Worm (Caenorhabditis elegans): ENCODE measurements around the gene rpl-29.

The rpl-29 gene

DNA sequence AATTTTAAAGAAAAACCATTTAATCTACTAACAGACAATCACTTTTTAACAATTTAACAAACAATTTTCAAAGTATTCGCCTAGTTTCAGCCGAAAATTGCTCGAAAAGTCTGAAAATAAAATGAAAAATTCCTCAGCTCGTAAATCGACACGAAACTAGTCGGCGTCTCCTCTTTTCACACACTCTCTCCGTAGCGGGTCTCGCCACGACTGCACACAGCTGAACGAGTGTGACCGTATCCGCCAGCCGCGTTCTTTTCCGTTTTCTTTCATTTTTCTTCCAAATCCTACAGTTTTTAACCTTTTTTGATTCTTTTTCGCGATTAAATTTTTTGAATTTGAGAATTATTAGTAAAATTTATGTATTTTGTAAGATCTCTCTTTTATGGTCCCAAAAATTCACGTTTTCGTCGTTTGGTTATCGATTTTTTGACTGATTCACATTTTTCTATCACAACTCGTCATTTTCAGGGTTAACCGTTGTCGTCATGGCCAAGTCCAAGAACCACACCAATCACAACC is at the start of gene rpl-29:
rpl-29 (plus strand) TSS at position 472 of the 522 bp plus-strand sequence.
- TF ChIP-seq pha-4 (tag; optimal IDR thresholded peaks at IDR 0.05) (no peak), madf-2 (tag; optimal IDR thresholded peaks at IDR 0.05) (no peak), ahr-1 (tag; optimal IDR thresholded peaks at IDR 0.05) (no peak), ceh-9 (tag; optimal IDR thresholded peaks at IDR 0.05) (no peak), nhr-232 (tag; optimal IDR thresholded peaks at IDR 0.05) (no peak), unc-3 (GFP tag; conservative IDR thresholded peaks at IDR 0.05) (no peak), unc-3 (tag; optimal IDR thresholded peaks at IDR 0.05) (no peak), ttx-3 (tag; optimal IDR thresholded peaks at IDR 0.05) (no peak), rnt-1 (tag; optimal IDR thresholded peaks at IDR 0.05) (peak; percentile 26), ceh-18 (tag; optimal IDR thresholded peaks at IDR 0.05) (peak; percentile 13), unc-55 (GFP tag; optimal IDR thresholded peaks at IDR 0.05) (peak; percentile 40), C38D4.7 (GFP tag; optimal IDR thresholded peaks at IDR 0.05) (no peak), ceh-31 (tag; optimal IDR thresholded peaks at IDR 0.05) (peak; percentile 46), F13H6.1 (tag; optimal IDR thresholded peaks at IDR 0.05) (no peak), nfya-1 (tag; optimal IDR thresholded peaks at IDR 0.05) (peak; percentile 94), pax-1 (tag; optimal IDR thresholded peaks at IDR 0.05) (peak; percentile 40), hlh-30 (tag; optimal IDR thresholded peaks at IDR 0.05; ENCODE audit: insufficient read depth) (peak; percentile 52), hlh-15 (tag; optimal IDR thresholded peaks at IDR 0.05) (no peak), tbx-7 (tag; optimal IDR thresholded peaks at IDR 0.05) (no peak), unc-42 (tag; optimal IDR thresholded peaks at IDR 0.05) (peak; percentile 23), pat-9 (tag; optimal IDR thresholded peaks at IDR 0.05) (no peak), fkh-10 (GFP tag; optimal IDR thresholded peaks at IDR 0.05) (no peak), elt-2 (tag; optimal IDR thresholded peaks at IDR 0.05) (no peak)

DNA sequence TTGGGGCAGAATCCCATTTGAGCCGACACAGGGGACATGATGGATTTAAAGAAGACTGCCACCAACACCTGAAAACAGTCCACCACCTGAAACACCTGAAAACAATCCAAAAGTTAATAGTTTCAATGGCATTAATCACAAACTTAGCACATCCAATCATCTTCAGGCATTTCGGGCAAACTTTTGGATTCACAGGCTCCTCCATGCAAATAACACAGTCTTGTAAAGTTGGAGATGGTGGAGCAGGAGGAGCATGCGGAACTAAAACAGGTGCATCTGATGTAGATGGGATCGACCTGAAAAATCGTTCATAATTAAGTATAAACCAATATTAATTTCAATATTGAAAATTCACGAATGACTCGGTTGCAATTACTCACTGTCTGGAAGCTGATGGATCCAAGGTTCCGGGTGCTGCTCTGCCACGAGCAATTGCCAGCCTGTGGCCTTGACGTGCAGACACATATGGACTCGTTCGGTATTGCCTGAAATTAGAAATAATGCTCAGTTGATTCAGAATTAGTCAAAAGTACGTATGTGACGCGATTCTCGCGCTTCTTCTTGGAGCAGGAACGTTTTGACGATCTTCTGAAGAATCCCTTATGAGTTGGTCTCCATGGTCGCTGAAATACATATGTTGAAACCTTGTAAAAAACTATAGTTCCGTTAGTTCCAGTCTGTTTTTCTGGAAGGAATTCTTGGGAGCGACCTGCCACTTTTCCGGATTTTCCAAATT is 47.5 kb upstream of the rpl-29 start:
- TF ChIP-seq ztf-16 (tag; optimal IDR thresholded peaks at IDR 0.05) (no peak), hlh-6 (tag; optimal IDR thresholded peaks at IDR 0.05) (no peak), ceh-18 (tag; optimal IDR thresholded peaks at IDR 0.05) (no peak), elt-4 (tag; optimal IDR thresholded peaks at IDR 0.05) (no peak), sox-4 (tag; optimal IDR thresholded peaks at IDR 0.05) (no peak), npax-4 (tag; optimal IDR thresholded peaks at IDR 0.05) (no peak), T23F11.4 (GFP tag; optimal IDR thresholded peaks at IDR 0.05) (no peak), pha-2 (tag; optimal IDR thresholded peaks at IDR 0.05) (no peak), nhr-11 (tag; optimal IDR thresholded peaks at IDR 0.05) (no peak), unc-86 (tag; optimal IDR thresholded peaks at IDR 0.05) (no peak)

- TF ChIP-seq unc-3 (GFP tag; conservative IDR thresholded peaks at IDR 0.05) (no peak), unc-3 (tag; optimal IDR thresholded peaks at IDR 0.05) (no peak), pat-9 (tag; optimal IDR thresholded peaks at IDR 0.05) (no peak), eyg-1 (tag; optimal IDR thresholded peaks at IDR 0.05) (no peak), rnt-1 (tag; optimal IDR thresholded peaks at IDR 0.05) (no peak), tbx-2 (tag; optimal IDR thresholded peaks at IDR 0.05) (no peak), gmeb-2 (tag; optimal IDR thresholded peaks at IDR 0.05) (no peak), ceh-30 (tag; optimal IDR thresholded peaks at IDR 0.05) (no peak), K02D7.2 (tag; optimal IDR thresholded peaks at IDR 0.05) (no peak)
These were observed 45.7 kb upstream of the rpl-29 start, which contains the start of gene H08M01.1 for ce11 chrIV:13836290-13836689. H08M01.1 (minus strand) TSS chrIV:13836390.

DNA sequence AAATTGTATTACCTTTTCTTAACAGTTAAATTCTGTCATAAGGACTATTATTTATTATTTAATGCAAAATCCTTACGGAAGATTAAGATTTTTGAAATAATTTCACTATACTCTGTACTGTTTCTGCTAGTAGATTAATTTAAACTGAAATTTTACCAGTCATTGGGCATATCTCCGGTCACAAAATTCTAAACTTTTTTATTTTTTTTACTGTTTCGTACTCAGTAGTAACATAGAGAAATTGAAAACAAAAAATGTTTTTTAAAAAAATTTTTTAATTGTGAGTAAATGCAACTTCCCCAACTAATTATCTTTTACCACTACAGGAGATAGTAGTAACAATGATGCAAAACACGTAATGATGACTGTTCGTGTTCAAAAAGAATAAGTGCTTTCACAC is 43.7 kb upstream of the rpl-29 start:
- TF ChIP-seq ahr-1 (tag; optimal IDR thresholded peaks at IDR 0.05) (no peak), pag-3 (tag; optimal IDR thresholded peaks at IDR 0.05; ENCODE audit: borderline replicate concordance) (no peak), gmeb-2 (tag; optimal IDR thresholded peaks at IDR 0.05) (no peak), unc-42 (tag; optimal IDR thresholded peaks at IDR 0.05) (no peak), lin-11 (tag; optimal IDR thresholded peaks at IDR 0.05) (no peak), nhr-232 (tag; optimal IDR thresholded peaks at IDR 0.05) (no peak)

Measured in whole organism, late embryonic.